Worm (Caenorhabditis elegans) whole organism, midembryonic: ENCODE measurements around the gene C05C8.8.

Experiments
- T22C8.4 ChIP-seq: fragments of 200-800 bp; sonication (Bioruptor generic); IDR thresholded peaks from 2 replicates; pipeline ENCODE4 v1.3.6; 2022; ENCODE audit warnings: missing genetic modification characterization, missing compliant biosample characterization
- cog-1 ChIP-seq: sonication (generic microtip); optimal IDR thresholded peaks from 2 replicates; lab custom pipeline; 2016; ENCODE audit warnings: missing genetic modification characterization, missing compliant biosample characterization
- flt-1 ChIP-seq: fragments of 200-800 bp; sonication (Bioruptor generic); IDR thresholded peaks from 2 replicates; pipeline ENCODE4 v1.3.6; 2022; ENCODE audit warnings: missing genetic modification characterization, missing compliant biosample characterization
- klf-2 ChIP-seq: fragments of 200-800 bp; sonication (Bioruptor generic); conservative IDR thresholded peaks from 2 replicates; pipeline ENCODE4 v1.3.6; 2022; ENCODE audit warnings: missing genetic modification reagents, missing genetic modification characterization, missing compliant biosample characterization
- med-1 ChIP-seq: sonication (generic microtip); optimal IDR thresholded peaks from 2 replicates; lab custom pipeline; 2017; ENCODE audit warnings: missing genetic modification characterization, mild to moderate bottlenecking, missing compliant biosample characterization, antibody characterized with exemption, missing genetic modification reagents; ENCODE audit not compliant: insufficient read depth
- ref-1 ChIP-seq: fragments of 200-800 bp; sonication (Bioruptor generic); conservative IDR thresholded peaks from 2 replicates; pipeline ENCODE4 v1.3.6; 2022; ENCODE audit warnings: missing genetic modification reagents, missing genetic modification characterization, missing compliant biosample characterization
- tab-1 ChIP-seq: fragments of 200-800 bp; sonication (Bioruptor generic); IDR thresholded peaks from 2 replicates; pipeline ENCODE4 v1.3.6; 2022; ENCODE audit warnings: missing genetic modification characterization, missing compliant biosample characterization
- ztf-23 ChIP-seq: fragments of 200-800 bp; sonication (Bioruptor generic); IDR thresholded peaks from 2 replicates; pipeline ENCODE4 v1.3.6; 2022; ENCODE audit warnings: missing genetic modification reagents, missing genetic modification characterization, missing compliant biosample characterization
- ztf-29 ChIP-seq: fragments of 200-800 bp; sonication (Bioruptor generic); IDR thresholded peaks from 2 replicates; pipeline ENCODE4 v1.3.6; 2022; ENCODE audit warnings: missing genetic modification reagents, missing genetic modification characterization, missing compliant biosample characterization

DNA sequence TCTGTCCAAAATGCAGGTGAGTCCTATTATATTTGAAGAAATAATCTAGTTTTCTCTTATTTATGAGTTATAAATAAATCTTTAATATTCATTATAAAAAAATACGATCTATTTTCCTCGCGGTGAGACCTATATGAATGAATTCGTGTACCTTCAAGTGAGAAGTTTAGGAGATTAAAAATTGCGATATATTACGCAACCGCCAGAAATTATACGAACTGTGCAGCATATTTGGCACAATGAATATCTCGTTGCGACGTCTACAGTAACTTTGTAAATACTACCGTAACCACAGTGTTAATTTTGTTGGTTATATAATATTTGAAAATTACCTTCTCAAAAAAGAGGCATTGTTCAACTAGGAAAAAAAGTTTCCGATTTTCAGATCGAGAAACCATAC is 30.6 kb downstream of the C05C8.8 start:
- TF ChIP-seq flt-1 (GFP tag; lab: Robert Waterston, UW) (no peak), T22C8.4 (GFP tag; lab: Robert Waterston, UW) (no peak), ref-1 (GFP tag; lab: Robert Waterston, UW) (no peak), tab-1 (GFP tag; lab: Robert Waterston, UW) (no peak), ztf-29 (GFP tag; lab: Robert Waterston, UW) (no peak), ztf-23 (GFP tag; lab: Robert Waterston, UW) (no peak), cog-1 (tag; lab: Kevin White, UChicago) (no peak), klf-2 (GFP tag; lab: Robert Waterston, UW) (no peak), med-1 (no peak)
